Worm (Caenorhabditis elegans) whole organism, L4/young adult: ENCODE data around the gene pbo-4.
A peak's percentile ranks its signal among the peaks of the same experiment; 100 is the strongest.

Experiments
- W03F9.2 ChIP-seq: fragments of 150-350 bp; optimal IDR thresholded peaks from 2 replicates; lab custom pipeline; 2014; ENCODE audit warnings: missing biosample characterization, missing genetic modification characterization
- dao-5 ChIP-seq: sonication (generic microtip); optimal IDR thresholded peaks from 2 replicates; lab custom pipeline; 2016; ENCODE audit warnings: missing genotype, missing genetic modification characterization, moderate library complexity, missing compliant biosample characterization
- him-1 ChIP-seq: sonication (generic microtip); optimal IDR thresholded peaks from 2 replicates; lab custom pipeline; 2016; ENCODE audit warnings: missing genotype, missing genetic modification reagents, missing genetic modification characterization, missing compliant biosample characterization

The pbo-4 gene

ce11 chrX:10941255-10941654, 12.7 kb upstream of the pbo-4 start, which contains the start of gene pho-7:
pho-7 (minus strand) TSS chrX:10941355.
- TF ChIP-seq dao-5 = no peak
- no peak for TF ChIP-seq W03F9.2 (tag; lab: Kevin White, UChicago)
- no peak for TF ChIP-seq him-1 (tag; lab: Kevin White, UChicago)

- TF ChIP-seq W03F9.2 (tag; lab: Kevin White, UChicago) (no peak), him-1 (tag; lab: Kevin White, UChicago) (no peak), dao-5 (no peak)
Measured at ce11 chrX:10948852-10949251, 5.1 kb upstream of the pbo-4 start, which contains the start of gene T21B6.3. T21B6.3 (minus strand) TSS chrX:10948952.

ce11 chrX:10951168-10951567, 2.8 kb upstream of the pbo-4 start, which contains the start of gene K09C8.7:
K09C8.7 (minus strand) TSS chrX:10951393.
- TF ChIP-seq W03F9.2 (tag; lab: Kevin White, UChicago) (no peak), him-1 (tag; lab: Kevin White, UChicago) (no peak), dao-5 (no peak)

ce11 chrX:10951922-10952321, 2.0 kb upstream of the pbo-4 start:
- TF ChIP-seq him-1 (tag; lab: Kevin White, UChicago) (no peak), dao-5 (no peak), W03F9.2 (tag; lab: Kevin White, UChicago) (no peak)

ce11 chrX:10956972-10957678, 3.2 kb downstream of the pbo-4 start:
- TF ChIP-seq W03F9.2 (tag; lab: Kevin White, UChicago) (no peak), him-1 (tag; lab: Kevin White, UChicago) (no peak), dao-5 (no peak)

ce11 chrX:10958427-10958826, 4.5 kb downstream of the pbo-4 start, which contains the start of gene nlp-19:
nlp-19 (plus strand) TSS chrX:10958727.
- TF ChIP-seq dao-5 (no peak), him-1 (tag; lab: Kevin White, UChicago) (no peak), W03F9.2 (tag; lab: Kevin White, UChicago) (no peak)

ce11 chrX:10959136-10959535, 5.2 kb downstream of the pbo-4 start, which contains the start of gene K09C8.2:
K09C8.2 (plus strand) TSS chrX:10959436.
- TF ChIP-seq W03F9.2 (tag; lab: Kevin White, UChicago) = no peak
- no peak for TF ChIP-seq him-1 (tag; lab: Kevin White, UChicago)

- TF ChIP-seq him-1 (tag; lab: Kevin White, UChicago) (no peak), W03F9.2 (tag; lab: Kevin White, UChicago) (no peak), dao-5 (no peak)
Measured at ce11 chrX:10961724-10962123, 7.8 kb downstream of the pbo-4 start.

- TF ChIP-seq dao-5 = peak; percentile 72
- TF ChIP-seq W03F9.2 (tag; lab: Kevin White, UChicago) = no peak
- TF ChIP-seq him-1 (tag; lab: Kevin White, UChicago) = peak; percentile 81
Measured at ce11 chrX:10963453-10964046, 9.6 kb downstream of the pbo-4 start, which contains the start of gene nas-10. nas-10 (minus strand) TSS chrX:10963503.

- TF ChIP-seq him-1 (tag; lab: Kevin White, UChicago) = no peak
- TF ChIP-seq dao-5 = no peak
- no peak for TF ChIP-seq W03F9.2 (tag; lab: Kevin White, UChicago)
Measured at ce11 chrX:10965508-10965907, 11.6 kb downstream of the pbo-4 start.

ce11 chrX:10966251-10966650, 12.3 kb downstream of the pbo-4 start, which contains the start of gene lge-1:
lge-1 (plus strand) TSS chrX:10966551.
- TF ChIP-seq him-1 (tag; lab: Kevin White, UChicago) = no peak
- no peak for TF ChIP-seq dao-5
- TF ChIP-seq W03F9.2 (tag; lab: Kevin White, UChicago) = no peak

ce11 chrX:10967698-10968097, 13.8 kb downstream of the pbo-4 start, which contains the start of gene K09C8.9:
K09C8.9 (minus strand) TSS chrX:10967798.
- TF ChIP-seq him-1 (tag; lab: Kevin White, UChicago) = no peak
- TF ChIP-seq dao-5 = no peak
- TF ChIP-seq W03F9.2 (tag; lab: Kevin White, UChicago) = no peak

ce11 chrX:10970629-10971028, 16.7 kb downstream of the pbo-4 start, which contains the start of gene K09C8.8:
K09C8.8 (plus strand) TSS chrX:10970929.
- TF ChIP-seq dao-5 (no peak), W03F9.2 (tag; lab: Kevin White, UChicago) (no peak), him-1 (tag; lab: Kevin White, UChicago) (no peak)

- TF ChIP-seq dao-5 (no peak), W03F9.2 (tag; lab: Kevin White, UChicago) (no peak), him-1 (tag; lab: Kevin White, UChicago) (no peak)
Measured at ce11 chrX:10971118-10971517, 17.2 kb downstream of the pbo-4 start.
